Fruit fly (Drosophila melanogaster) Kc167 (cell line): ENCODE measurements around the gene CG42269.

Source experiments
- Myc ChIP-seq: fragments of >200 bp; optimal IDR thresholded peaks from 2 replicates; lab custom pipeline; 2017; ENCODE audit warnings: missing external identifiers
- Sin3A ChIP-seq: fragments of >200 bp; optimal IDR thresholded peaks from 2 replicates; lab custom pipeline; 2018; ENCODE audit warnings: missing external identifiers
- h ChIP-seq: fragments of >200 bp; optimal IDR thresholded peaks from 3 replicates; lab custom pipeline; 2018; ENCODE audit warnings: missing external identifiers
- insv ChIP-seq: fragments of >200 bp; optimal IDR thresholded peaks from 3 replicates; lab custom pipeline; 2018; ENCODE audit warnings: missing external identifiers
- psq ChIP-seq: fragments of >200 bp; optimal IDR thresholded peaks from 2 replicates; lab custom pipeline; 2017; ENCODE audit warnings: missing external identifiers
- ttk ChIP-seq: sonication (Bioruptor generic); optimal IDR thresholded peaks from 2 replicates; lab custom pipeline; 2017; ENCODE audit warnings: missing external identifiers

Gene CG42269

dm6 chr3L:6065881-6066389, at the start of gene CG42269:
Gene CG42269 (plus strand): TSS chr3L:6066296.
- TF ChIP-seq ttk, result no peak

dm6 chr3L:6022142-6022541, 44.0 kb upstream of the CG42269 start:
- no peak for TF ChIP-seq Sin3A
- no peak for TF ChIP-seq h (lab: Kevin White, UChicago)
- no peak for TF ChIP-seq ttk

dm6 chr3L:6033008-6033407, 33.1 kb upstream of the CG42269 start:
- no peak for TF ChIP-seq insv (lab: Kevin White, UChicago)
- no peak for TF ChIP-seq psq (lab: Kevin White, UChicago)
- no peak for TF ChIP-seq Myc (lab: Kevin White, UChicago)
- no peak for TF ChIP-seq Sin3A
- no peak for TF ChIP-seq ttk
- no peak for TF ChIP-seq h (lab: Kevin White, UChicago)

- no peak for TF ChIP-seq Sin3A
- no peak for TF ChIP-seq psq (lab: Kevin White, UChicago)
- no peak for TF ChIP-seq h (lab: Kevin White, UChicago)
Measured at dm6 chr3L:6034511-6034910, 31.6 kb upstream of the CG42269 start, which contains the start of gene CG10477. Gene CG10477 (minus strand): TSS chr3L:6034611.

- TF ChIP-seq insv (lab: Kevin White, UChicago) (no peak), h (lab: Kevin White, UChicago) (no peak), Myc (lab: Kevin White, UChicago) (no peak)
Measured at dm6 chr3L:6034916-6035315, 31.2 kb upstream of the CG42269 start, which contains the start of gene yip7. Gene yip7 (plus strand): TSS chr3L:6035216.

- TF ChIP-seq h (lab: Kevin White, UChicago), result no peak
- no peak for TF ChIP-seq ttk
- no peak for TF ChIP-seq psq (lab: Kevin White, UChicago)
- TF ChIP-seq Myc (lab: Kevin White, UChicago), result no peak
- no peak for TF ChIP-seq Sin3A
- no peak for TF ChIP-seq insv (lab: Kevin White, UChicago)
Measured at dm6 chr3L:6036141-6036540, 30.0 kb upstream of the CG42269 start.

- no peak for TF ChIP-seq insv (lab: Kevin White, UChicago)
- no peak for TF ChIP-seq ttk
- TF ChIP-seq Sin3A, result no peak
- TF ChIP-seq h (lab: Kevin White, UChicago), result no peak
- no peak for TF ChIP-seq psq (lab: Kevin White, UChicago)
- no peak for TF ChIP-seq Myc (lab: Kevin White, UChicago)
Measured at dm6 chr3L:6036811-6037210, 29.3 kb upstream of the CG42269 start, which contains the start of gene CG6462. Gene CG6462 (plus strand): TSS chr3L:6037111.

dm6 chr3L:6038720-6039205, 27.3 kb upstream of the CG42269 start, which contains the start of gene Jon65Aiv:
Gene Jon65Aiv (plus strand): TSS chr3L:6039155.
- TF ChIP-seq ttk (no peak), Myc (lab: Kevin White, UChicago) (no peak), h (lab: Kevin White, UChicago) (no peak), psq (lab: Kevin White, UChicago) (no peak), Sin3A (no peak), insv (lab: Kevin White, UChicago) (no peak)

dm6 chr3L:6050230-6050807, 15.8 kb upstream of the CG42269 start, which contains the start of gene Jon65Aiii:
Gene Jon65Aiii (plus strand): TSS chr3L:6050757.
- TF ChIP-seq Sin3A, result no peak
- no peak for TF ChIP-seq psq (lab: Kevin White, UChicago)
- no peak for TF ChIP-seq ttk
- TF ChIP-seq h (lab: Kevin White, UChicago), result no peak
- no peak for TF ChIP-seq insv (lab: Kevin White, UChicago)
- no peak for TF ChIP-seq Myc (lab: Kevin White, UChicago)

- TF ChIP-seq ttk (no peak), h (lab: Kevin White, UChicago) (no peak), Sin3A (no peak), Myc (lab: Kevin White, UChicago) (no peak), psq (lab: Kevin White, UChicago) (no peak), insv (lab: Kevin White, UChicago) (no peak)
Measured at dm6 chr3L:6052021-6052420, 14.1 kb upstream of the CG42269 start, which contains the start of gene Jon65Aii. Gene Jon65Aii (plus strand): TSS chr3L:6052321.

- TF ChIP-seq Sin3A (no peak), ttk (no peak), insv (lab: Kevin White, UChicago) (no peak), h (lab: Kevin White, UChicago) (no peak), psq (lab: Kevin White, UChicago) (no peak), Myc (lab: Kevin White, UChicago) (no peak)
Measured at dm6 chr3L:6054343-6054742, 11.8 kb upstream of the CG42269 start, which contains the start of gene Jon65Ai. Gene Jon65Ai (minus strand): TSS chr3L:6054443.

- TF ChIP-seq Sin3A (no peak), Myc (lab: Kevin White, UChicago) (no peak)
Measured at dm6 chr3L:6054803-6055202, 11.3 kb upstream of the CG42269 start, which contains the start of gene tant. Gene tant (plus strand): TSS chr3L:6055136.

dm6 chr3L:6059062-6059708, 6.9 kb upstream of the CG42269 start, which contains the start of gene CG6592:
Gene CG6592 (plus strand): TSS chr3L:6059658.
- TF ChIP-seq h (lab: Kevin White, UChicago), result no peak
- TF ChIP-seq ttk, result no peak
